Worm (Caenorhabditis elegans) whole organism, late embryonic: Measurements from ENCODE around the gene Y39A3A.4.
A peak's percentile ranks its signal among the peaks of the same experiment; 100 is the strongest.

Experiments
- F13H6.1 ChIP-seq: sonication (generic microtip); optimal IDR thresholded peaks from 2 replicates; lab custom pipeline; 2016; ENCODE audit warnings: missing genetic modification characterization, missing compliant biosample characterization
- ahr-1 ChIP-seq: sonication (generic microtip); optimal IDR thresholded peaks from 2 replicates; lab custom pipeline; 2016; ENCODE audit warnings: missing genetic modification characterization, missing compliant biosample characterization
- ceh-18 ChIP-seq: sonication (generic microtip); optimal IDR thresholded peaks from 2 replicates; lab custom pipeline; 2016; ENCODE audit warnings: missing genetic modification characterization, missing compliant biosample characterization
- ceh-19 ChIP-seq: fragments of 200-800 bp; sonication (Bioruptor generic); optimal IDR thresholded peaks from 2 replicates; lab custom pipeline; 2018; ENCODE audit warnings: mild to moderate bottlenecking, missing genetic modification characterization, missing compliant biosample characterization
- ceh-2 ChIP-seq: sonication (generic microtip); optimal IDR thresholded peaks from 2 replicates; lab custom pipeline; 2016; ENCODE audit warnings: missing genotype, missing genetic modification characterization, missing compliant biosample characterization
- ceh-24 ChIP-seq: sonication (generic microtip); optimal IDR thresholded peaks from 2 replicates; lab custom pipeline; 2016; ENCODE audit warnings: mild to moderate bottlenecking, missing genetic modification characterization, missing compliant biosample characterization
- ceh-31 ChIP-seq: sonication (generic microtip); optimal IDR thresholded peaks from 2 replicates; lab custom pipeline; 2016; ENCODE audit warnings: missing genetic modification characterization, missing compliant biosample characterization
- ceh-34 ChIP-seq: sonication (generic microtip); optimal IDR thresholded peaks from 2 replicates; lab custom pipeline; 2016; ENCODE audit warnings: mild to moderate bottlenecking, missing genetic modification characterization, missing compliant biosample characterization
- ceh-45 ChIP-seq: fragments of 200-800 bp; sonication (Bioruptor generic); IDR thresholded peaks from 2 replicates; pipeline ENCODE4 v1.3.6; 2022; ENCODE audit warnings: missing genetic modification reagents, missing genetic modification characterization, missing compliant biosample characterization
- ceh-48 ChIP-seq: sonication (generic microtip); optimal IDR thresholded peaks from 2 replicates; lab custom pipeline; 2016; ENCODE audit warnings: missing genetic modification characterization, inconsistent platforms, missing compliant biosample characterization
- ceh-6 ChIP-seq: fragments of 200-800 bp; sonication (Bioruptor generic); optimal IDR thresholded peaks from 2 replicates; lab custom pipeline; 2018; ENCODE audit warnings: mild to moderate bottlenecking, missing genetic modification characterization, missing compliant biosample characterization
- ceh-9 ChIP-seq: sonication (generic microtip); optimal IDR thresholded peaks from 2 replicates; lab custom pipeline; 2016; ENCODE audit warnings: mild to moderate bottlenecking, missing genetic modification characterization, inconsistent platforms, missing compliant biosample characterization
- dmd-4 ChIP-seq: sonication (generic microtip); optimal IDR thresholded peaks from 2 replicates; lab custom pipeline; 2016; ENCODE audit warnings: borderline replicate concordance, missing genetic modification characterization, missing compliant biosample characterization
- elt-2 ChIP-seq: sonication (generic microtip); optimal IDR thresholded peaks from 2 replicates; lab custom pipeline; 2016; ENCODE audit warnings: missing genetic modification reagents, missing genetic modification characterization, missing compliant biosample characterization
- fax-1 ChIP-seq: sonication (generic microtip); optimal IDR thresholded peaks from 2 replicates; lab custom pipeline; 2016; ENCODE audit warnings: missing genotype, missing genetic modification characterization, missing compliant biosample characterization
- fkh-6 ChIP-seq: sonication (generic microtip); optimal IDR thresholded peaks from 2 replicates; lab custom pipeline; 2016; ENCODE audit warnings: missing genetic modification characterization, missing compliant biosample characterization
- hlh-15 ChIP-seq: sonication (generic microtip); optimal IDR thresholded peaks from 2 replicates; lab custom pipeline; 2016; ENCODE audit warnings: missing genetic modification characterization, missing compliant biosample characterization
- hlh-30 ChIP-seq: sonication (generic microtip); optimal IDR thresholded peaks from 2 replicates; lab custom pipeline; 2017; ENCODE audit warnings: antibody characterized with exemption, missing genetic modification characterization, missing compliant biosample characterization; ENCODE audit not compliant: insufficient read depth
- lim-6 ChIP-seq: sonication (generic microtip); optimal IDR thresholded peaks from 2 replicates; lab custom pipeline; 2016; ENCODE audit warnings: missing genetic modification characterization, missing compliant biosample characterization
- lin-11 ChIP-seq: fragments of 200-800 bp; sonication (Bioruptor generic); optimal IDR thresholded peaks from 2 replicates; lab custom pipeline; 2018; ENCODE audit warnings: mild to moderate bottlenecking, missing genetic modification characterization, missing compliant biosample characterization
- madf-2 ChIP-seq: sonication (generic microtip); optimal IDR thresholded peaks from 2 replicates; lab custom pipeline; 2017; ENCODE audit warnings: missing genetic modification characterization, missing compliant biosample characterization
- nhr-11 ChIP-seq: fragments of 150-350 bp; optimal IDR thresholded peaks from 2 replicates; lab custom pipeline; 2014; ENCODE audit warnings: missing biosample characterization, missing genetic modification characterization
- npax-4 ChIP-seq: sonication (generic microtip); optimal IDR thresholded peaks from 2 replicates; lab custom pipeline; 2016; ENCODE audit warnings: missing genetic modification characterization, missing compliant biosample characterization
- odd-2 ChIP-seq: sonication (generic microtip); optimal IDR thresholded peaks from 2 replicates; lab custom pipeline; 2017; ENCODE audit warnings: antibody characterized with exemption, mild to moderate bottlenecking, missing genetic modification characterization, missing compliant biosample characterization
- pax-1 ChIP-seq: fragments of 150-350 bp; optimal IDR thresholded peaks from 2 replicates; lab custom pipeline; 2014; ENCODE audit warnings: missing biosample characterization, missing genetic modification characterization
- pha-2 ChIP-seq: sonication (generic microtip); optimal IDR thresholded peaks from 2 replicates; lab custom pipeline; 2017; ENCODE audit warnings: mild to moderate bottlenecking, missing genetic modification characterization, missing compliant biosample characterization
- pha-4 ChIP-seq: fragments of 150-350 bp; optimal IDR thresholded peaks from 2 replicates; lab custom pipeline; 2018; ENCODE audit warnings: missing biosample characterization, missing genetic modification reagents, missing genetic modification characterization
- sdc-2 ChIP-seq: sonication (generic microtip); optimal IDR thresholded peaks from 2 replicates; lab custom pipeline; 2016; ENCODE audit warnings: missing genotype, missing genetic modification characterization, missing compliant biosample characterization
- tbx-7 ChIP-seq: sonication (generic microtip); optimal IDR thresholded peaks from 2 replicates; lab custom pipeline; 2016; ENCODE audit warnings: missing genotype, missing genetic modification characterization, missing compliant biosample characterization
- ttx-3 ChIP-seq: sonication (generic microtip); optimal IDR thresholded peaks from 2 replicates; lab custom pipeline; 2016; ENCODE audit warnings: missing genetic modification reagents, missing genetic modification characterization, missing compliant biosample characterization
- unc-3 ChIP-seq, 2 experiments: fragments of 200-800 bp in 1 of 2; sonication (Bioruptor generic) in 1 of 2; sonication (generic microtip) in 1 of 2; conservative IDR thresholded peaks in 1 of 2; optimal IDR thresholded peaks in 1 of 2; 2 replicates each; pipeline versions ENCODE4 v1.3.6 to Lab custom; 2016 to 2022; ENCODE audit warnings: missing compliant biosample characterization in 2 of 2, missing genetic modification characterization in 2 of 2, missing genetic modification reagents in 1 of 2
- unc-42 ChIP-seq: sonication (generic microtip); optimal IDR thresholded peaks from 2 replicates; lab custom pipeline; 2016; ENCODE audit warnings: missing genotype, missing genetic modification characterization, missing compliant biosample characterization
- unc-55 ChIP-seq: sonication (generic microtip); optimal IDR thresholded peaks from 2 replicates; lab custom pipeline; 2017; ENCODE audit warnings: missing biosample characterization, missing genetic modification reagents, missing genetic modification characterization
- ztf-16 ChIP-seq: sonication (generic microtip); optimal IDR thresholded peaks from 2 replicates; lab custom pipeline; 2017; ENCODE audit warnings: missing genetic modification characterization, missing compliant biosample characterization

Y39A3A.4 gene

DNA sequence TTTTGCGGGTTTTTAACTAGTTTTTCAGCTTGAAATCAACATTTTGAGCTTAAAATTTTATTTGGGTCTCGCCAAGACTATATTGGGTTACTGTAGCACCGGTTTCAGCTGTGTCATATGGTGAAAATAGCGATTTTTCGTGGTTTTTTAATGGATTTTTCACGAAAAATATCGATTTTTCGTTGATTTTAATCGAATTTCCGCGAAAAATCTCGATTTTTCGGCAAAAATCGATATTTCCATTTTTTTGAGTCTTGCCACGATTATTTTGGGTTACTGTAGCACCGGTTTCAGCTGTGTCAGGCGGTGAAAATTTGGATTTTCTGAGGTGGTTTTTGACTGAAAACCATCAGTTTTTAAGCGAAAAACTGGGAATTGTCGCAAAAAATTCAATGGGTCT, 38.9 kb upstream of the Y39A3A.4 start:
- TF ChIP-seq ttx-3 (tag; lab: Kevin White, UChicago) (no peak), ceh-48 (tag; lab: Kevin White, UChicago) (no peak), elt-2 (no peak), ceh-19 (no peak), dmd-4 (tag; lab: Kevin White, UChicago) (no peak), unc-55 (GFP tag; lab: Kevin White, UChicago) (no peak), nhr-11 (tag; lab: Kevin White, UChicago) (no peak), lin-11 (tag; lab: Kevin White, UChicago) (no peak), ceh-18 (no peak), ceh-6 (GFP tag; lab: Kevin White, UChicago) (no peak), hlh-15 (no peak), unc-3 (GFP tag; conservative IDR thresholded peaks at IDR 0.05; lab: Robert Waterston, UW) (no peak), unc-3 (tag; optimal IDR thresholded peaks at IDR 0.05; lab: Kevin White, UChicago) (no peak)

DNA sequence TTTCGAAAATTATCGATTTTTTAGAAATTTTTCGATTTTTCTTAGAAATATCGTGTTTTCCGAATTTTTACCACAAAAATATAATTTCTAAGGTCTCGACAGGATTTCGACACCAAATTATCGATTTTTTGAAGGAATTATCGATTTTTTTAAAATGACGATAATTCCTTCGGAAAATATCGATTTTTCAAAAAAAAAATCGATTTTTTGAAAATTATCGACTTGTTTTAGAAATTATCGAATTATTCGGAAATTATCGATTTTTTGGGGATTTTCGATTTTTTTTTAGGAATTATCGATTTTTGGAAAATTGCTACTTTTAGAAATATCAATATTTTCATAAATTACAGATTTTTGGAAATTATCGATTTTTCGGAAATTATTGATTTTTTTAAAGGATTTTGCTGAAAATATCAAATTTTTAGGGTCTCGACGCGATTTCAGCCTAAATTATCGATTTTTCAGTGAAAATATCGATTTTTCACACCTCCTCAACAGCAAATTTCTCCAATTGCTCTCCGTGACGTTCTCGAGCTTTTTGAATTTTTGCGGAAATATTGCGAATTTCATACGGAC, 36.3 kb upstream of the Y39A3A.4 start:
- TF ChIP-seq fax-1 (tag; lab: Kevin White, UChicago): no peak
- peak; percentile 97 for TF ChIP-seq ceh-48 (tag; lab: Kevin White, UChicago)
- TF ChIP-seq, all 69 proteins: peak for 1

DNA sequence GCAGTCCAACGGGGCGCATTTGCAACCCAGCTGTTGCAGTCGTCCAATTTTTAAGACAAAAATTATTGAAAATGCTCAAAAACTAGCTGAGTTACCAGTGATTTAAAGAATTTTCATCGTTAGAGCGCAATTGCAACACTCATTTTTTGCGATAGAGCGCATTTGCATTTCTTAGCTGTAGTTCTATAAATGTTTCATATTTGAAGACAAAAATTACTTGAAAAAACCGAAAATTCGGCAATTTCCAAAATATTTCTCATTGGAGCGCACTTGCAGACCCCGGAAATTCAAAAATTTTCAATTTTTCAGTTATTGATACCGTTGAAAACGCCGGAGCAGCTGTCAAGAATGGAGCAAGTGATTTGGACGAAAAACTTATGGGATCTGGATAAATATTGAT, 35.6 kb upstream of the Y39A3A.4 start:
- TF ChIP-seq hlh-30 (no peak), ztf-16 (tag; lab: Kevin White, UChicago) (no peak), ceh-9 (no peak), odd-2 (tag; lab: Kevin White, UChicago) (no peak), pha-2 (tag; lab: Kevin White, UChicago) (no peak), ceh-31 (tag; lab: Kevin White, UChicago) (no peak), npax-4 (tag; lab: Kevin White, UChicago) (no peak), ceh-45 (GFP tag; lab: Robert Waterston, UW) (no peak), dmd-4 (tag; lab: Kevin White, UChicago) (no peak), lim-6 (no peak), ceh-24 (no peak)
- TF ChIP-seq, all 69 proteins: peak for 0

DNA sequence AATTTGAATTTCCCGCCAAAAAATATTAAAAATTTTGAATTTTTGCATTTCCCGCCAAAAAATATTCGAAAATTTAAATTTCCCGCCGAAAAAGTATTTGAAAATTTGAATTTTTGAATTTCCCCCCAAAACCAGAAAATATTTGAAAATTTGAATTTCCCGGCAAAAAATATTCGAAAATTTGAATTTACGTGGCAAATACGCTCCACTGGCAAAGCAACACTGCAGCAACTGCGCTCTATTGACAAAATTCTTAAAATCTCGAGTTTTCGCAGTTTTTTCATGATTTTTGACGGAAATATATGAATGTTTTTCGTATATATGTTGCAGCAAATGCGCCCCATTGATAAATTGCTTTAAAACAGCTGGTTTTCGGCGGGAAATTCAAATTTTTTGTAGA, 35.0 kb upstream of the Y39A3A.4 start:
- TF ChIP-seq sdc-2 (tag; lab: Kevin White, UChicago) (no peak), ceh-9 (no peak), fkh-6 (tag; lab: Kevin White, UChicago) (no peak), unc-42 (tag; lab: Kevin White, UChicago) (no peak), madf-2 (no peak), elt-2 (no peak), tbx-7 (tag; lab: Kevin White, UChicago) (no peak), ahr-1 (tag; lab: Kevin White, UChicago) (no peak), pha-4 (no peak), F13H6.1 (no peak), ceh-2 (tag; lab: Kevin White, UChicago) (no peak), ceh-31 (tag; lab: Kevin White, UChicago) (no peak)
- TF ChIP-seq, all 69 proteins: peak for 0

DNA sequence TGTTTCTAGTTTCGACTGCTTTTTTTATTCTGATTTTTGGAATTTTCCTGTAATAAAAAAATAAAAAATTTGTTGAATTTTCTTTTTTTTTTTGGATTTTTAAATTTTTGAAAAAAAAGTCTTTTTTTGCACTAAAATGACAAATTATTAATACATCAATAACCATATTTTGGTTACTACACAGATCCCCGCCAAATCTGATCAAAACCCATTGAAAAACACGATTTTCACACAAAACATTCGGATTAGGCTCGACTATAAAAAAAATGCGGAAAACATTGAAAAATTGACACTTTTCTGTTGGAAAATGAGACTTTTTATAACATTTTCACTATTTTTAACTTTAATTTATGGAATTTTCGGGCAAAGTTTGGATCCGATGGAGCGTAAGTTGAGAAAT, 33.9 kb upstream of the Y39A3A.4 start, which contains the start of gene Y48G9A.7:
TSS of gene Y48G9A.7 (plus strand) at position 301 of the 400 bp plus-strand sequence.
- no peak for TF ChIP-seq ceh-34 (tag; lab: Kevin White, UChicago)
- TF ChIP-seq pax-1 (tag; lab: Kevin White, UChicago): no peak
